Worm (Caenorhabditis elegans) whole organism, L1 larva: ENCODE results near the gene Y82E9BR.5.

Experiments
- C16A3.4 ChIP-seq: fragments of 150-350 bp; optimal IDR thresholded peaks from 2 replicates; lab custom pipeline; 2014; ENCODE audit warnings: missing biosample characterization, missing genetic modification characterization
- C34B4.2 ChIP-seq: sonication (generic microtip); optimal IDR thresholded peaks from 2 replicates; lab custom pipeline; 2017; ENCODE audit warnings: mild to moderate bottlenecking, missing genetic modification characterization, missing compliant biosample characterization
- Y116A8C.19 ChIP-seq: sonication (generic microtip); optimal IDR thresholded peaks from 2 replicates; lab custom pipeline; 2016; ENCODE audit warnings: missing compliant biosample characterization, missing genetic modification characterization, borderline replicate concordance
- aha-1 ChIP-seq: fragments of 150-350 bp; optimal IDR thresholded peaks from 2 replicates; lab custom pipeline; 2014; ENCODE audit warnings: missing biosample characterization, missing genetic modification characterization
- aly-2 ChIP-seq: fragments of 150-350 bp; optimal IDR thresholded peaks from 2 replicates; lab custom pipeline; 2014; ENCODE audit warnings: missing biosample characterization, missing genetic modification characterization
- ama-1 ChIP-seq: fragments of 150-350 bp; optimal IDR thresholded peaks from 2 replicates; lab custom pipeline; 2014
- ceh-63 ChIP-seq: fragments of 200-800 bp; sonication (Bioruptor generic); optimal IDR thresholded peaks from 2 replicates; lab custom pipeline; 2018; ENCODE audit warnings: mild to moderate bottlenecking, missing genetic modification characterization, missing compliant biosample characterization
- ceh-8 ChIP-seq: fragments of 200-800 bp; sonication (Bioruptor generic); optimal IDR thresholded peaks from 2 replicates; lab custom pipeline; 2018; ENCODE audit warnings: mild to moderate bottlenecking, missing genetic modification characterization, moderate library complexity, missing compliant biosample characterization
- ceh-82 ChIP-seq, 3 experiments: fragments of 150-350 bp in 1 of 3; sonication (generic microtip) in 2 of 3; optimal IDR thresholded peaks; 2 replicates each; lab custom pipeline; 2014 to 2017; ENCODE audit warnings: missing biosample characterization in 3 of 3, missing genetic modification characterization in 3 of 3
- ceh-88 ChIP-seq: fragments of 200-800 bp; sonication (Bioruptor generic); IDR thresholded peaks from 2 replicates; pipeline ENCODE4 v1.3.6; 2022; ENCODE audit warnings: missing genetic modification characterization, missing compliant biosample characterization
- ces-1 ChIP-seq: fragments of 150-350 bp; optimal IDR thresholded peaks from 2 replicates; lab custom pipeline; 2014; ENCODE audit warnings: missing biosample characterization, missing genetic modification reagents, missing genetic modification characterization
- dpl-1 ChIP-seq, 3 experiments: fragments of 150-350 bp in 2 of 3; sonication (generic microtip) in 1 of 3; optimal IDR thresholded peaks; 2 replicates each; lab custom pipeline; 2014 to 2017; ENCODE audit warnings: missing biosample characterization in 3 of 3, missing genetic modification characterization in 3 of 3, missing genetic modification reagents in 3 of 3
- efl-1 ChIP-seq, 4 experiments: fragments of 150-350 bp; optimal IDR thresholded peaks in 3 of 4; peaks in 1 of 4; 1 replicate in 1 of 4; 2 replicates in 3 of 4; lab custom pipeline; 2014; ENCODE audit warnings: missing biosample characterization in 2 of 4, missing genetic modification characterization in 2 of 4, missing genetic modification reagents in 2 of 4
- egl-27 ChIP-seq, 2 experiments: fragments of 150-350 bp in 1 of 2; sonication (generic microtip); optimal IDR thresholded peaks; 3 replicates each; lab custom pipeline; 2017 to 2018; ENCODE audit warnings: missing biosample characterization in 2 of 2, missing genetic modification characterization in 2 of 2, missing genetic modification reagents in 2 of 2
- elt-2 ChIP-seq: sonication (generic microtip); optimal IDR thresholded peaks from 2 replicates; lab custom pipeline; 2016; ENCODE audit warnings: missing genetic modification characterization, mild to moderate bottlenecking, inconsistent platforms, missing compliant biosample characterization, missing genetic modification reagents
- ets-5 ChIP-seq: fragments of 200-800 bp; sonication (Bioruptor generic); IDR thresholded peaks from 2 replicates; pipeline ENCODE4 v1.3.6; 2022; ENCODE audit warnings: missing genetic modification characterization, missing compliant biosample characterization
- fkh-4 ChIP-seq: sonication (generic microtip); optimal IDR thresholded peaks from 2 replicates; lab custom pipeline; 2016; ENCODE audit warnings: missing compliant biosample characterization, missing genetic modification characterization, borderline replicate concordance
- fkh-8 ChIP-seq: sonication (generic microtip); optimal IDR thresholded peaks from 2 replicates; lab custom pipeline; 2016; ENCODE audit warnings: mild to moderate bottlenecking, missing genetic modification characterization, missing compliant biosample characterization
- grh-1 ChIP-seq: fragments of 200-800 bp; sonication (Bioruptor generic); IDR thresholded peaks from 2 replicates; pipeline ENCODE4 v1.3.6; 2022; ENCODE audit warnings: missing genetic modification reagents, missing genetic modification characterization, missing compliant biosample characterization
- hlh-17 ChIP-seq: fragments of 200-800 bp; sonication (Bioruptor generic); optimal IDR thresholded peaks from 2 replicates; lab custom pipeline; 2018; ENCODE audit warnings: missing genetic modification characterization, mild to moderate bottlenecking, missing compliant biosample characterization, moderate library complexity, borderline replicate concordance
- hlh-4 ChIP-seq: sonication (generic microtip); optimal IDR thresholded peaks from 2 replicates; lab custom pipeline; 2016; ENCODE audit warnings: mild to moderate bottlenecking, missing genetic modification characterization, missing compliant biosample characterization
- hpl-2 ChIP-seq: fragments of 150-350 bp; optimal IDR thresholded peaks from 2 replicates; lab custom pipeline; 2014; ENCODE audit warnings: missing biosample characterization, missing genetic modification reagents, missing genetic modification characterization
- irx-1 ChIP-seq: sonication (generic microtip); optimal IDR thresholded peaks from 2 replicates; lab custom pipeline; 2016; ENCODE audit warnings: missing genetic modification characterization, missing compliant biosample characterization
- lin-13 ChIP-seq: fragments of 150-350 bp; optimal IDR thresholded peaks from 2 replicates; lab custom pipeline; 2014; ENCODE audit warnings: missing biosample characterization, missing genetic modification reagents, missing genetic modification characterization
- lin-15B ChIP-seq: fragments of 150-350 bp; sonication (generic microtip); optimal IDR thresholded peaks from 3 replicates; lab custom pipeline; 2014; ENCODE audit warnings: missing biosample characterization, missing genetic modification characterization
- lin-35 ChIP-seq, 2 experiments: fragments of 150-350 bp; optimal IDR thresholded peaks; 2 replicates each; lab custom pipeline; 2014; ENCODE audit warnings: missing biosample characterization in 2 of 2, missing genetic modification characterization in 2 of 2, missing genetic modification reagents in 2 of 2
- lin-39 ChIP-seq: fragments of 150-350 bp; optimal IDR thresholded peaks from 2 replicates; lab custom pipeline; 2014; ENCODE audit warnings: missing biosample characterization, missing genetic modification reagents, missing genetic modification characterization
- lir-3 ChIP-seq: sonication (generic microtip); optimal IDR thresholded peaks from 2 replicates; lab custom pipeline; 2016; ENCODE audit warnings: mild to moderate bottlenecking, missing genetic modification characterization, moderate library complexity, missing compliant biosample characterization; ENCODE audit not compliant: poor library complexity
- mab-9 ChIP-seq: fragments of 200-800 bp; sonication (Bioruptor generic); IDR thresholded peaks from 2 replicates; pipeline ENCODE4 v1.3.6; 2022; ENCODE audit warnings: missing genetic modification reagents, missing genetic modification characterization, missing compliant biosample characterization
- mdl-1 ChIP-seq, 2 experiments: fragments of 150-350 bp; optimal IDR thresholded peaks; 2 replicates each; lab custom pipeline; 2014 to 2017; ENCODE audit warnings: missing biosample characterization in 2 of 2, missing genetic modification characterization in 2 of 2, inconsistent platforms in 1 of 2
- mef-2 ChIP-seq: fragments of 150-350 bp; optimal IDR thresholded peaks from 2 replicates; lab custom pipeline; 2014; ENCODE audit warnings: missing biosample characterization, missing genetic modification characterization
- mep-1 ChIP-seq: fragments of 150-350 bp; optimal IDR thresholded peaks from 2 replicates; lab custom pipeline; 2014; ENCODE audit warnings: missing biosample characterization, missing genetic modification characterization
- nhr-11 ChIP-seq: fragments of 150-350 bp; optimal IDR thresholded peaks from 2 replicates; lab custom pipeline; 2014; ENCODE audit warnings: missing biosample characterization, missing genetic modification characterization
- nhr-20 ChIP-seq: sonication (generic microtip); optimal IDR thresholded peaks from 2 replicates; lab custom pipeline; 2016; ENCODE audit warnings: mild to moderate bottlenecking, missing genetic modification characterization, missing compliant biosample characterization
- nhr-47 ChIP-seq: sonication (generic microtip); optimal IDR thresholded peaks from 2 replicates; lab custom pipeline; 2016; ENCODE audit warnings: mild to moderate bottlenecking, missing genetic modification characterization, moderate library complexity, missing compliant biosample characterization
- nhr-71 ChIP-seq: sonication (generic microtip); optimal IDR thresholded peaks from 2 replicates; lab custom pipeline; 2016; ENCODE audit warnings: mild to moderate bottlenecking, missing genetic modification characterization, moderate library complexity, missing compliant biosample characterization
- nhr-77 ChIP-seq: fragments of 150-350 bp; optimal IDR thresholded peaks from 2 replicates; lab custom pipeline; 2014; ENCODE audit warnings: missing biosample characterization, missing genetic modification characterization
- nhr-85 ChIP-seq: sonication (generic microtip); peaks from one replicate; lab custom pipeline; 2016; ENCODE audit warnings: missing genetic modification characterization, inconsistent platforms, missing compliant biosample characterization
- pqm-1 ChIP-seq: sonication (generic microtip); optimal IDR thresholded peaks from 3 replicates; lab custom pipeline; 2017; ENCODE audit warnings: missing biosample characterization, missing genetic modification characterization
- snu-23 ChIP-seq: sonication (generic microtip); optimal IDR thresholded peaks from 2 replicates; lab custom pipeline; 2016; ENCODE audit warnings: missing genetic modification characterization, missing compliant biosample characterization
- sox-4 ChIP-seq: sonication (generic microtip); optimal IDR thresholded peaks from 2 replicates; lab custom pipeline; 2016; ENCODE audit warnings: missing genetic modification characterization, missing compliant biosample characterization
- sptf-1 ChIP-seq: fragments of 150-350 bp; optimal IDR thresholded peaks from 2 replicates; lab custom pipeline; 2014; ENCODE audit warnings: missing biosample characterization, missing genetic modification characterization
- sup-37 ChIP-seq: fragments of 200-800 bp; sonication (Bioruptor generic); optimal IDR thresholded peaks from 2 replicates; lab custom pipeline; 2018; ENCODE audit warnings: mild to moderate bottlenecking, missing genetic modification characterization, missing compliant biosample characterization
- tlp-1 ChIP-seq: fragments of 150-350 bp; optimal IDR thresholded peaks from 2 replicates; lab custom pipeline; 2014; ENCODE audit warnings: missing biosample characterization, missing genetic modification characterization
- unc-130 ChIP-seq: fragments of 150-350 bp; optimal IDR thresholded peaks from 2 replicates; lab custom pipeline; 2017; ENCODE audit warnings: missing biosample characterization, missing genetic modification characterization, inconsistent platforms
- unc-30 ChIP-seq: sonication (generic microtip); optimal IDR thresholded peaks from 2 replicates; lab custom pipeline; 2017; ENCODE audit warnings: missing biosample characterization, missing genetic modification characterization
- unc-98 ChIP-seq: fragments of 200-800 bp; sonication (Bioruptor generic); IDR thresholded peaks from 2 replicates; pipeline ENCODE4 v1.3.6; 2022; ENCODE audit warnings: missing genetic modification characterization, missing compliant biosample characterization
- vab-15 ChIP-seq: sonication (generic microtip); optimal IDR thresholded peaks from 2 replicates; lab custom pipeline; 2017; ENCODE audit warnings: missing genotype, mild to moderate bottlenecking, missing genetic modification characterization, missing compliant biosample characterization
- xbp-1 ChIP-seq: sonication (generic microtip); optimal IDR thresholded peaks from 2 replicates; lab custom pipeline; 2016; ENCODE audit warnings: missing genetic modification characterization, missing compliant biosample characterization
- zag-1 ChIP-seq: fragments of 150-350 bp; optimal IDR thresholded peaks from 2 replicates; lab custom pipeline; 2014; ENCODE audit warnings: missing biosample characterization, missing genetic modification characterization
- zip-4 ChIP-seq: fragments of 200-800 bp; sonication (Bioruptor generic); optimal IDR thresholded peaks from 2 replicates; lab custom pipeline; 2018; ENCODE audit warnings: mild to moderate bottlenecking, missing genetic modification characterization, moderate library complexity, missing compliant biosample characterization
- ztf-11 ChIP-seq, 2 experiments: sonication (generic microtip); optimal IDR thresholded peaks; 2 replicates each; lab custom pipeline; 2016 to 2017; ENCODE audit warnings: missing genetic modification characterization in 2 of 2, missing biosample characterization in 1 of 2, missing compliant biosample characterization in 1 of 2

Y82E9BR.5 gene

DNA sequence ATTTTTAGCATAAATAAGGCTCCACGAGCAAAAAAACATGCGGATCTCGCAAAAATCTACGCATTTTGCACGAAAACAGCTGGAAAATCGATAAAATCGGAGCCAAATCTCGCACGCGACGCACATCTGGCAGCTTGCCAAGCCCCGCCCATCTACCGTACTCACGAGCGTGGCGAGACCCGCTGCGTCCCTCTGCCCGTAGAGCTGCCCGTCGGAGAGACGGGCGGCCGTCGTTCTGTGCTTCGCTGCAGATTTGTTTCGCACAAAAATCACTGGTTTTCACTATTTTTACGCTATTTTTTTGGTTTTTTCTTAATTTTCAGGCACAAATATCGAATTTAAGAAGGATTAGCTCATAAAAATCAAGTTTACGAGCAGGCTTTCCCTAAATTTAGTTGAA lies 34.5 kb downstream of the Y82E9BR.5 start (continued):
- peak; percentile 79; the same call in 1 of the 2 replicates for TF ChIP-seq mab-9 (GFP tag; lab: Robert Waterston, UW)
- TF ChIP-seq Y116A8C.19 (tag; lab: Kevin White, UChicago): no peak
- peak; percentile 93 for TF ChIP-seq snu-23 (GFP tag; lab: Kevin White, UChicago)
- TF ChIP-seq nhr-71: peak; percentile 93
- TF ChIP-seq dpl-1 (GFP tag; optimal IDR thresholded peaks at IDR 0.05; lab: Kevin White, UChicago): peak; percentile 65 to 79 (median 79)
- no peak for TF ChIP-seq hlh-4
- TF ChIP-seq lin-15B (tag; lab: Kevin White, UChicago): peak; percentile 86
- peak; percentile 69 for TF ChIP-seq irx-1 (tag; lab: Kevin White, UChicago)
- TF ChIP-seq nhr-20 (tag; lab: Kevin White, UChicago): peak; percentile 87
- TF ChIP-seq zip-4 (GFP tag; lab: Kevin White, UChicago): peak; percentile 62
- peak; percentile 72 for TF ChIP-seq sup-37 (GFP tag; lab: Kevin White, UChicago)
- no peak for TF ChIP-seq sptf-1 (tag; lab: Kevin White, UChicago)
- TF ChIP-seq vab-15 (tag; lab: Kevin White, UChicago): peak; percentile 33
- peak; percentile 15 for TF ChIP-seq aly-2 (tag; lab: Kevin White, UChicago)
- TF ChIP-seq pqm-1: no peak
- TF ChIP-seq unc-98 (GFP tag; lab: Robert Waterston, UW): 0 out of 2 replicates have a peak, but pooled peaks have one; percentile 7
- TF ChIP-seq mep-1 (tag; lab: Kevin White, UChicago): peak; percentile 66
- no peak for TF ChIP-seq tlp-1
- TF ChIP-seq ceh-88 (GFP tag; lab: Robert Waterston, UW): no peak
- peak; percentile 70 for TF ChIP-seq hpl-2 (GFP tag; lab: Kevin White, UChicago)
- no peak for TF ChIP-seq aha-1 (tag; lab: Kevin White, UChicago)
- peak; percentile 48 for TF ChIP-seq sox-4
- TF ChIP-seq lin-13 (GFP tag; lab: Kevin White, UChicago): peak; percentile 97
- TF ChIP-seq grh-1 (GFP tag; lab: Robert Waterston, UW): peak; percentile 86
- peak; percentile 93 for TF ChIP-seq nhr-85 (tag; lab: Kevin White, UChicago)
- TF ChIP-seq ces-1 (GFP tag; lab: Kevin White, UChicago): no peak
- no peak for TF ChIP-seq zag-1 (tag; lab: Kevin White, UChicago)
- no peak for TF ChIP-seq ceh-63 (GFP tag; lab: Kevin White, UChicago)
- TF ChIP-seq mef-2 (tag; lab: Kevin White, UChicago): no peak
- no peak for TF ChIP-seq egl-27 (tag; optimal IDR thresholded peaks at IDR 0.05; lab: Kevin White, UChicago)
- TF ChIP-seq ets-5: no peak
- TF ChIP-seq efl-1 (optimal IDR thresholded peaks at IDR 0.05; lab: Kevin White, UChicago): peak; percentile 85 to 92
- TF ChIP-seq efl-1 (GFP tag; optimal IDR thresholded peaks at IDR 0.05 in 1 of 2; lab: Kevin White, UChicago): peak; percentile 76 to 97
- TF ChIP-seq fkh-8 (tag; lab: Kevin White, UChicago): peak; percentile 90
- TF ChIP-seq lin-35 (GFP tag; optimal IDR thresholded peaks at IDR 0.05; lab: Kevin White, UChicago): peak; percentile 82 to 89
- peak; percentile 5 for TF ChIP-seq lin-39 (tag; lab: Kevin White, UChicago)
- TF ChIP-seq mdl-1 (tag; optimal IDR thresholded peaks at IDR 0.05; lab: Kevin White, UChicago): peak in 1 of 2 experiments; percentile 89
- TF ChIP-seq xbp-1: peak; percentile 87
- TF ChIP-seq fkh-4 (tag; lab: Kevin White, UChicago): peak; percentile 28
- peak; percentile 53 for TF ChIP-seq elt-2 (tag; lab: Kevin White, UChicago)
- TF ChIP-seq unc-130 (tag; lab: Kevin White, UChicago): peak; percentile 70
- peak; percentile 93 for TF ChIP-seq nhr-47 (tag; lab: Kevin White, UChicago)
- peak in 1 of 2 experiments; percentile 73 for TF ChIP-seq ztf-11 (tag; optimal IDR thresholded peaks at IDR 0.05; lab: Kevin White, UChicago)
- TF ChIP-seq nhr-11: no peak
- no peak for TF ChIP-seq lir-3 (tag; lab: Kevin White, UChicago)
- no peak for TF ChIP-seq hlh-17 (GFP tag; lab: Kevin White, UChicago)
- peak; percentile 12 for TF ChIP-seq ceh-8 (GFP tag; lab: Kevin White, UChicago)
- peak; percentile 85 to 97 (median 86) for TF ChIP-seq ceh-82 (tag; optimal IDR thresholded peaks at IDR 0.05; lab: Kevin White, UChicago)
- peak; percentile 96 for TF ChIP-seq C34B4.2
- TF ChIP-seq nhr-77: peak; percentile 79
- TF ChIP-seq ama-1 (lab: Kevin White, UChicago): peak; percentile 80
- TF ChIP-seq C16A3.4: peak; percentile 87
- no peak for TF ChIP-seq unc-30 (tag; lab: Kevin White, UChicago)
